Fruit fly (Drosophila melanogaster) whole organism, larva: ENCODE measurements around the gene CG7142.

ENCODE experiments used
- noc ChIP-seq: fragments of 200-800 bp; sonication (Bioruptor generic); optimal IDR thresholded peaks from 3 replicates; lab custom pipeline; 2019; ENCODE audit warnings: missing biosample characterization, mild to moderate bottlenecking, missing genetic modification characterization, moderate library complexity

The CG7142 gene

DNA sequence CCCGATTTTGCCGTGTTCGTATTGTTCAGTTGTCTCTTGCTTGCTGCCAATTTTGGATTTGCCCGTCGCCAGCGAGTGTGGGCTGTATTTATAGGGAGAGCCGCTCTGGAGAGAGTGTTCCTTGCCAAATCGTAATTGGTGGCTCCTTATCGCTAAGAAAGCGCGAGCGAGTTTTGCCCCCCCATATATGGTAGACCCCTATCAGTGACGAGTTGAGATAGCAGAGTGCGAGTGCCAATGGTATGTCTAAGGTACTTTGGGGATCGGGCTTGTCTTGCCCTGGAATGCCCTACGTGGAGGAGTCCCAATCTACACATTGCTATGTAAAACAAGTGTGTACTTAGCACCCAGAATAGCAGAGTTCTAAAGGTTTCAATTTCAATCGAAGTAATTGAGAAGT is at the start of gene CG7142:
CG7142 (minus strand) TSS at position 29 of the 400 bp plus-strand sequence.
- TF ChIP-seq noc, result peak; percentile 3

DNA sequence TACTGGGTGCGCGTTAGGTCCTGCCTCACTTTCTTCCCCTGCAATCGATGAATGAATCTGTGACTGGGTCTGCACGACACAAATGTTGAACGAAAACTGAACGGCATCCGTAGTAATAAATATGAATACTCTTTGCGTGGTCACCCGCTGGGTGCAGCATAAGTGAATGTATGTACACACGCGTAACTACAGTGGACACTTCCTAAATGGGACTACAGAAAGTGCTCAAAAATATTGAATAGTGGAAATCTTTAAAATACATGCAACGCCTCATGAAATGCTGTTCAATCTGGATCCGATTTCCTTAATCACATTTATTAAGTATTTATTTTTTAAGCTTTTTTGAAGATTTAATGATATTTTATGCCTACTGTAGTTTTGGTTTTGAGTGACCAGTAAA is 49.5 kb upstream of the CG7142 start, which contains the start of gene naz:
naz (minus strand) TSS at position 101 of the 400 bp plus-strand sequence.
- TF ChIP-seq noc, result no peak

DNA sequence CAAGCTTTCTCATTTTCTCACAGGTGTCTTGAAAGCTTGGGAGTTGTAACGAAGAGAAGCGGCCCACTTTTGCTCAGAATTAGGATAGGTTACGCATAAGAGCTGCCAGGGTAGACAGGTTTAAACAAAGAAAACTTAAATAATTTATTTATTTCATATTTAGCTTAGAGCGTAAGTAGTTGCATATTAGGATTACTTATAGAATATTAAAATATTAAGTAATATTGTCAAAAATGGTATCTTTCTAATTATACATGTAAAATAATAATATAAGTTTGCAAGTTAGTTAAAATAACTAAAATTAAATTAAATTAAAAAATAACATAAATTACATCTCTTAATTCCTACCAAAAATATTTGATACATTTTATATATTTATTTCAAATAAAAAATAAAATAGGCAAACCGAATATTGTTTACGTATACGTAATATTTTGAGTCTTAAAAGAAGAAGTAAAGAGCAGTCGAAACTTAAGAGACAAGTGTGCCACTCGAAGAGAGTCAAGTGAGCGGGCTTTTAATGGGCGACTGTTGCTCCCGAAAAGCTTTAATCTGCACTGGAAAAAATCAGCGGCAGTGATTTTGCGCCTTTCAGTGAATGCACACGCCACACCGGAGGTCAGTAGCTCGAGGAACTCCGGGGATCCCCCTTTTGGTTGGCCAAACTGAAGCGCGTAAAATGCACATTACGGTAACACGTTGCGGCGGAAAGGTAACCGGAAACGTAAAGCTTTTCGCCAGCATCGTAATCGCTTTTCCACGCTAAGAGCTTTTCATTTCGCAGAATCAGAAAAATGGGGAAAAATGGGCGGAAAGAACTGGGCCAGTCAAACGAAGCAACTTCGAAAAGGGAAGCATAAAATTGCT is 35.7 kb upstream of the CG7142 start:
- no peak for TF ChIP-seq noc

DNA sequence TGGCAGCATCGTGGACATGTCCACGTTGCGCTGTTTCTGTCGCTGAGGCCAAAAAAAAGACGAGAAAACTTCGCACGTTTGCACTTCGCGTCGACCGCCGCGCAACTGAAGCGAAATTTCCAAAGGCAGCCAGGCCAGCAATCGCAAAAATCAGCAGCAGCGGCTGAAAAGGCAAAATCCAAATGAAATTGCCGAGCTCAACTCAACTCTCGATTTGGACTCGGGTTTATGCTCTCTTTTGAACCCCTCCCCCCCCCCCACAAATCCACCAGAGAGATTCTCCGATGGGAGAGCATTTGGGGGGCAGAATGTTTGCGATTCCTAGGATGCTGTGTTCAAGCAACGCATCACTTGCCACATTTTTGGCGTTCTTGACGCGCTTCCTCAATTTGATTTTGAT is 35.0 kb upstream of the CG7142 start, which contains the start of gene PKD:
PKD (minus strand) TSS at position 88 of the 400 bp plus-strand sequence.
- TF ChIP-seq noc, result no peak

DNA sequence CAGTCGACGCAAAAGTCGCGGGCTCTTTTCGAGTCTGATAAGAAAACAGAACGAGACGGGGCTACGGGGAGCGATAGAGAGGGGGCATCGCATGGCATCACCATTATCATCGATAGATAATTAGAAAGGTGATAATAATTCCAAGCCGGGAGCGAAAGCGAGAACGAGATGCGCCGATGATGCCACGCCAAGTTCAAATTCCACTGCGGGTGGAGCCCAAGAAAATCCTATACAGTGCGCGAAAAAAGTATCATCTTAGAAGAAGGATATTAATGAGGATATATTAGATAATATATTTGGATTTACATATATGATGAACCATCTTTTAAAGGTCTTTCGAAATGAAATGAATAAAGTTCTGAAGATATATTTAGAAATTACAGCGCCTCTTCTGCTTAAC is 33.4 kb upstream of the CG7142 start:
- TF ChIP-seq noc, result peak; percentile 30

DNA sequence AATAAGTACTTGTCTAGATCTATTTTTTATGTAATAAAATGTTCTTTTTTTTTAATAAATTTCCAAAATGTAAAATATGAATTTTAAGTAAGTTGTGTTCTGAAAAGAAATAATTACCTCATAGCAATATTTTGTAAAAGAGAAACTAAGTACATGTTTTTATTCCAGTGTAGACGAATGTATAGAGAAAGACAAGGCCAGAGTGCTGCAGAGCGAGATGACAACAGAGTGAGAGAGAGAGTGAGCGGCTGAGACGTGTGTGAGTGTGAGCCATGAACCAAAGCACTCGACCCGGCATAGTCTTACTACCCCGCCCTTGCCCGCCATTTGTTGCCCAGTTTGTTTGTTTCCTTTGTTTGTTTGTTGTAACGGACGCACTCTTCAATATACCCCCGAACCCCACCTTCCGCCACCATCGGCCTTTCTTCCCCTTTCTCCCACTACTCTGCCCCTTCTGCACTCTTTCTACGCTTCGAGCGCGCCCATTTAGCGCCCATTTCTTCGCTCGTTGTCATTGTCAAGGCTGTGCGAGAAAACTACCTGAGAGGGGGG is 32.1 kb upstream of the CG7142 start:
- peak; percentile 10 for TF ChIP-seq noc

DNA sequence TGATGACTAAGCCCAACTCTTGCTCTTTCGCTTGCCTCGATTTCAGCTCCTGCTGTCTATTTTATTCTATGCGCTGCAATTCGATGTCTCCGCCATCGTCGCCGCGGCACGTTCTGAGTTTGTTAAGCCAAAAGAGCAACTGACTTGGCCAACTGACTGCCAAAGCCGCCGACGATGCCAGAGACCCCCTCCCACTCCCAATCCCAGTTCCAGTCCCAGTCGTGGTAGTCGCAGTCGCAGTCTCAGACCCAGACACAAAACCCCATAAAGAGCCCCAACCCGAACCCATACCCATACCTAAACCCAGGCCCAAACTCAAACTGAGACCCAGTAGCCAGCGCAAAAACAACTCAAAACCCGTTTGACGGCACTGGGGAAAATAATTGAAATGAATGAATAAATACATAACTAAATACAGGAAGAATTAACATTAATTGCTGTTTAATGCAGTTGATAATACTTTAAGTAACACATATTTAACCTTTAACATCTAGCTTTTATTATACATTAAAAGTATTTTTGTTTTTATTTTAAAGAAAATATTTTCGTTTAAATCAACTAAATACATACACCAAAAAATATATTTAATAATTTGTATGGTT is 31.5 kb upstream of the CG7142 start:
- no peak for TF ChIP-seq noc

DNA sequence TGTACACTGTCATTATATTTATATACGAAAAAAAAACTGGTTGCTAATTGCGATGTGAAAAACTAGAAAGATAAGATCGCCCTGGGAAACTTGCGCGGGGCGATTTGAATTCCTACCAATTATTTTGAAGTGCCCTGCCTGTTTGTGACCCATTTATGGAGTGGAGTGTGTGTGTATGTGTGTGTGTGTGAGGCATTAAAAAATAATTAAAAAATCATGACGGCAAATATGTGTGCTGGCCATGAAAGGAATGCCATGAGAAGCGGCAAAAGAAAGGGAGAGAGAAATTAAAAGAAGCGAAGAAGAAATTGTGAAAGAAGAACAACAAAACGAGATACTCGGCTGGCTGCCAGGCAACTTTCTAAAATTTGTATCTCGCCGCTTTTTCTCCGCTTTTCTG is 30.6 kb upstream of the CG7142 start:
- TF ChIP-seq noc, result no peak

DNA sequence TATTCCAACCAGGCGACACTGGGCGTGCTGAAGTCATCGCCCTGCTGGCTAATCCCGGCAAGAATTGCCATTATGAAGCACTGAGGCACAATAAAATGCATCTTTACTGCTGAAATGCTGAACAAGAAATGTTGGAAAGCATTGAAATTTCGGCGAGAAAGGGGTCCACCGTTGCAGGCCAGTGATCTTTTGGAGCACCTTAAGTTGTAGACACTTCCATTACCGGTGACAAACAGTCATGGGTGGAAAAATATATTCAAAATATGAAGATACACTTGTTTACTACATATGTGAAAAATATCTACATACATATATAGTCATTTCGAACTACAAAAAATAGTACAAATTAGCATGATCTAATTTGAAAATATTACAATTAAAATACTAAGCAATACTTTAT is 23.4 kb upstream of the CG7142 start, which contains the start of gene CG7126:
CG7126 (minus strand) TSS at position 101 of the 400 bp plus-strand sequence.
- no peak for TF ChIP-seq noc

DNA sequence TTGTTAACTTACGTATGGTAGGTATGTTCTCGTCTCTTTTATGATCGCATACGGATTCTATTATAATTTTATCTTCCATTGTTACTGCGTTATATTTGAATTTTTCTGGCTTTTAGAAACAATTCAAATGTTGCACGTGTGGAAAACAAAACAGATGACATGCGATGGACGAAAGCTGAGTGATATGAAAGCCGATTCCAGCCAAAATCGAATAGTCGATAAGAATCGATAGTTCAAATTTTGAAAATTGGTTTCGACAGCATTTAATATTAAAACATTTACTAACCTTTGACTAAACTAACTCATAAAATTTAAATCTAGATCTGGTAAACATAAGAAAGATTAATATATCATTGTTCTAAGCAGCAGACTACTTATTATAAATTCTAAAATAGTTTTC is 22.2 kb upstream of the CG7142 start, which contains the start of gene Polr1E:
Polr1E (minus strand) TSS at position 160 of the 400 bp plus-strand sequence.
- TF ChIP-seq noc, result no peak

DNA sequence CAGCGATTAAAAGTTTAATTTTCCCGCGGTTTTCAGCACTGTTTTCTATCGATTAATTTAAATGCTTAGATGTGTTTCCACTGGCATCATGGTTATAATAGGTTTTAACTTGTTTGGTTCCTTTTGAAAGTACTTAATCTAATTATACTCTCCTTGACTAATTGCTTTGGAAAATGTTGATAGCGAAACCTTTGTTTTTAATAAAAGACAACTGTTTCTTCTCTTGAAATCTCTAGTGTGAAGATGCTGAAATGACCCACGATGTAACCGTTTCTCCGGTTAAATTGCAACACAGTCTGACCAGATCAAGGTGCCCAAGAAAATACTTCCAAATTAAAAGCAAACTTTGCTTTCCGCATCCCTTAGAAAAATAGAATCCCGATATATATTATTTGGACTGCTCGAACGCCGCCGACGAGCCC is 19.6 kb upstream of the CG7142 start, which contains the start of gene Dlc90F:
Dlc90F (plus strand) TSS at position 330 of the 422 bp plus-strand sequence.
- TF ChIP-seq noc, result peak; percentile 6

DNA sequence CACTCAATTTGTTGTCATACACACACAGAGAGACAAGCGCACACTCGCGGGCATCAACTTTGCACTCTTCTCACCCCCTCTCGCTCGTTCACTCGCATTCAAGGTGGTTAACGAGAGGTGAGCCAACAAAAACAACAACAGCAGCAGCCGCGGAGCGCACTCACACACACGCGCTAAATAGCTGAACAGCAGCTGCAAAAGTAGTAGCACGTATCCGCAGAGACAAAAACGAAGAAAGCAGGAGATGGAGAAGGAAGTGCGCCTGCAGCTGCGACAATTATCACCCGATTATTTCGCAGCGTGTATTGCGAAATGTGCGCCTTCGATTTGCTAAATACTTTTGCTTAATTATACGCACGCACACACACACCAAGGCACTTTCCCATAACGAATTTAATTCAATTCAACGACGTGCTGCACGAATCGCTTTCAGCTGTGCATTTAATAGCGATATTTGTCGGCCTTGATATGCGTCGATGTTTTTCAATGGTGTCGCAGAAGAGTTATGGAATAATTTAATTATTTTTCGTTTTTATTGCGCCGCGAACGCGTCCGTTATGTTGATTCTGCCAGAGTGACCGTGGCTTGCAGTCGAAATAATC is 19.1 kb upstream of the CG7142 start:
- peak; percentile 30 for TF ChIP-seq noc

DNA sequence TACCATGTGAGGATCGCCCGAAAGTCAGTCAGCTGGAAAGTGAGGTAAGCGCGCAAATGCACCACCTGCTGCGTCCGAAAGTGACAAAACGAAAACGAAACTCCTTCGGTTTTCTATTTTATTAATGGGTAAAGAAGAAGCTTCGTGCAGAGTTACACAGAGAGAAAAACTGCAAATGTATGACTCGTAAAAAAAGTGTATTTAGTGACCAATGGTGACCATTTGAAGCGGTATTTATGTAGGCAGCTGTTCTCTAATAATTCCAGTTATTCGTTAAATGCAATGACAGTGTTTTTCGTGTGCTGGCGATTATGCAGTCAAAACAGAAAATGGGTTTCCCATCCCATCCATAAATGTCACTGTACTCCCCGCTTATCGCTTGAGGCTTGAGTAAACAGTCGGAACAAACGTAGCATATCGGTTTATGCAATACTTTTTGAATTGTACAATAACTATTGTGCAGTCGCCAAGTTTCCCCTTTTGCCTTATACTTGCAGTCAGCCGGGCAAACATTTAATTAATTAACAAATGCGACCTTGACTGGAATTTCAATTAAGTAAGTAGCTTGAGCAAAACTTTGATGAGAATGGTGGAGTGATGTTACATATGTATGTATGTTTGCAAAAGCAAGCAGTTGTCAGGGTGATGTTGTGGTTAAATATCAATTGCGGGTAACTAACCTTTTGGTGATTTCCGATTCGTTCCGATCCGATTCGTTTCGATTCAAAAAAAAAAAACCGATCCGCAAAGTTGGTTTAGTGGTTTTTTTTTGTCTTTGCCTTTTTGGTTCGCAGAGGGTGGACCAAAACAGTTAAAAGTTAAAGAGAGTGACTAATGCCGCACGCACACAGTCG is 18.3 kb upstream of the CG7142 start:
- no peak for TF ChIP-seq noc

DNA sequence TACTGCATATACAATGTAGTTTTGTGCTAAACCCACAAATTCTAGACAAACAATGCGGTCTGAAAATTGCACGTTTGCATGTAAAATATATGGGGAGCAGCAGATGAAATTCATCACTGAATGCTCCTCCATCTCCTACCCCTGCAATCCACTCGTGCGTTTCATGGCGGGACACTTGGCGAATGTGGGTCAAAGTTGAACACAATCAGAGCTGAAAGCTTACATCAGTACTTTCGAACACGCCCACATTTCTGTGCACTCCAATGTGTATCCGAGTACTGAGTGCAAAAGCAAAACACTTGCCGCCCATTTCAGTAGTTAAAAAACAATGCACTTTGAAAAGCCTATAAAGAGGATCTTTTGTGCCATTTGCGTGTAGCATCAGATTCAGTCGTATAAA is 17.4 kb upstream of the CG7142 start:
- TF ChIP-seq noc, result no peak

DNA sequence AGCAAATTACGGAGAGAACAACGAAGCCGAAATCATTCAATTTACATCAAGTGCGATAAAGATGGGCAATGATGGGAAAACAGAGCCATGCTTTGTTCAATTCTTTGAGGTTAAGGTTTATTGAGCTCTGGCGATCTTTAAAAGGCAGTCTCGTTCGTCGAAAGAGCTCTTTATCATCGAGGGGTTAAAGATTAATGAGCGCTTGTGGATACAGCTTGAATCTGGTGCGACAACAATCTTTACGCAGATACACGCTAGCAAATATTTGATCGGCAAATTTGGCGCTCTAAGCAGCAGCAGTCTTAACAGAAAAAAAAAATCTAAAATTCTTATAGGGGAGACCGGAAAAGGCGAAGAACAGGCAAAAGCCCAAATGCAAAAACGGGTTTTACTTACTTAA is 16.8 kb upstream of the CG7142 start:
- no peak for TF ChIP-seq noc
